Worm (Caenorhabditis elegans) whole organism, young adult: ENCODE data around the gene pqn-76.

Source experiments
- B0035.1 ChIP-seq: sonication (generic microtip); optimal IDR thresholded peaks from 2 replicates; lab custom pipeline; 2016; ENCODE audit warnings: missing genetic modification characterization, mild to moderate bottlenecking, missing compliant biosample characterization, missing genotype, missing genetic modification reagents
- B0261.1 ChIP-seq: sonication (generic microtip); optimal IDR thresholded peaks from 2 replicates; lab custom pipeline; 2016; ENCODE audit warnings: mild to moderate bottlenecking, missing genetic modification characterization, moderate library complexity, missing compliant biosample characterization
- C17E4.6 ChIP-seq: fragments of 200-800 bp; sonication (Bioruptor generic); IDR thresholded peaks from 2 replicates; pipeline ENCODE4 v1.3.6; 2022; ENCODE audit warnings: missing genetic modification reagents, missing genetic modification characterization, missing compliant biosample characterization
- F37B4.10 ChIP-seq: fragments of 200-800 bp; sonication (Bioruptor generic); IDR thresholded peaks from 2 replicates; pipeline ENCODE4 v1.3.6; 2022; ENCODE audit warnings: missing genetic modification characterization, missing compliant biosample characterization
- F39B2.1 ChIP-seq: fragments of 200-800 bp; sonication (Bioruptor generic); IDR thresholded peaks from 2 replicates; pipeline ENCODE4 v1.3.6; 2022; ENCODE audit warnings: missing genetic modification reagents, missing genetic modification characterization, missing compliant biosample characterization
- F55B11.4 ChIP-seq: sonication (generic microtip); optimal IDR thresholded peaks from 2 replicates; lab custom pipeline; 2016; ENCODE audit warnings: missing compliant biosample characterization, missing genetic modification characterization, borderline replicate concordance; ENCODE audit not compliant: insufficient read depth
- K12H6.12 ChIP-seq: fragments of 200-800 bp; sonication (Bioruptor generic); optimal IDR thresholded peaks from 2 replicates; lab custom pipeline; 2018; ENCODE audit warnings: mild to moderate bottlenecking, missing genetic modification characterization, missing compliant biosample characterization
- Y53F4B.3 ChIP-seq: fragments of 200-800 bp; sonication (Bioruptor generic); IDR thresholded peaks from 2 replicates; pipeline ENCODE4 v1.3.6; 2022; ENCODE audit warnings: missing genetic modification reagents, missing genetic modification characterization, missing compliant biosample characterization
- Y53G8AR.9 ChIP-seq: fragments of 200-800 bp; sonication (Bioruptor generic); conservative IDR thresholded peaks from 2 replicates; pipeline ENCODE4 v1.3.6; 2022; ENCODE audit warnings: missing genetic modification reagents, missing genetic modification characterization, missing compliant biosample characterization
- Y67H2A.10 ChIP-seq: fragments of 200-800 bp; sonication (Bioruptor generic); conservative IDR thresholded peaks from 2 replicates; pipeline ENCODE4 v1.3.6; 2022; ENCODE audit warnings: missing genetic modification reagents, missing genetic modification characterization, missing compliant biosample characterization
- ZK185.1 ChIP-seq: sonication (generic microtip); optimal IDR thresholded peaks from 2 replicates; lab custom pipeline; 2016; ENCODE audit warnings: mild to moderate bottlenecking, missing genetic modification characterization, missing compliant biosample characterization; ENCODE audit not compliant: poor library complexity, severe bottlenecking
- akir-1 ChIP-seq: fragments of 200-800 bp; sonication (Bioruptor generic); optimal IDR thresholded peaks from 2 replicates; lab custom pipeline; 2018; ENCODE audit warnings: mild to moderate bottlenecking, missing genetic modification characterization, moderate library complexity, missing compliant biosample characterization
- athp-1 ChIP-seq: sonication (generic microtip); optimal IDR thresholded peaks from 2 replicates; lab custom pipeline; 2017; ENCODE audit warnings: mild to moderate bottlenecking, missing genetic modification characterization, missing compliant biosample characterization
- bed-1 ChIP-seq: fragments of 200-800 bp; sonication (Bioruptor generic); IDR thresholded peaks from 2 replicates; pipeline ENCODE4 v1.3.6; 2022; ENCODE audit warnings: missing genetic modification reagents, missing genetic modification characterization, missing compliant biosample characterization
- ceh-40 ChIP-seq: fragments of 200-800 bp; sonication (Bioruptor generic); IDR thresholded peaks from 2 replicates; pipeline ENCODE4 v1.3.6; 2022; ENCODE audit warnings: missing genetic modification characterization, missing compliant biosample characterization
- ceh-79 ChIP-seq: sonication (generic microtip); optimal IDR thresholded peaks from 2 replicates; lab custom pipeline; 2017; ENCODE audit warnings: mild to moderate bottlenecking, missing genetic modification characterization, missing compliant biosample characterization
- ceh-91 ChIP-seq: fragments of 200-800 bp; sonication (Bioruptor generic); IDR thresholded peaks from 2 replicates; pipeline ENCODE4 v1.3.6; 2022; ENCODE audit warnings: missing genetic modification reagents, missing genetic modification characterization, missing compliant biosample characterization
- chd-7 ChIP-seq: sonication (generic microtip); optimal IDR thresholded peaks from 2 replicates; lab custom pipeline; 2016; ENCODE audit warnings: mild to moderate bottlenecking, missing genetic modification characterization, moderate library complexity, missing compliant biosample characterization
- die-1 ChIP-seq: sonication (generic microtip); optimal IDR thresholded peaks from 2 replicates; lab custom pipeline; 2016; ENCODE audit warnings: missing genotype, mild to moderate bottlenecking, missing genetic modification characterization, missing compliant biosample characterization
- dpl-1 ChIP-seq: fragments of 150-350 bp; optimal IDR thresholded peaks from 2 replicates; lab custom pipeline; 2014; ENCODE audit warnings: missing biosample characterization, missing genetic modification reagents, missing genetic modification characterization
- egl-44 ChIP-seq: fragments of 200-800 bp; sonication (Bioruptor generic); IDR thresholded peaks from 2 replicates; pipeline ENCODE4 v1.3.6; 2022; ENCODE audit warnings: missing genetic modification reagents, missing genetic modification characterization, missing compliant biosample characterization
- gei-17 ChIP-seq: fragments of 200-800 bp; sonication (Bioruptor generic); optimal IDR thresholded peaks from 2 replicates; lab custom pipeline; 2018; ENCODE audit warnings: mild to moderate bottlenecking, missing genetic modification characterization, missing compliant biosample characterization
- him-1 ChIP-seq: sonication (generic microtip); optimal IDR thresholded peaks from 2 replicates; lab custom pipeline; 2016; ENCODE audit warnings: missing genotype, missing genetic modification reagents, missing genetic modification characterization, missing compliant biosample characterization
- hlh-12 ChIP-seq: sonication (generic microtip); optimal IDR thresholded peaks from 2 replicates; lab custom pipeline; 2016; ENCODE audit warnings: missing genetic modification characterization, missing compliant biosample characterization
- hsf-1 ChIP-seq: fragments of 200-800 bp; sonication (Bioruptor generic); IDR thresholded peaks from 2 replicates; pipeline ENCODE4 v1.3.6; 2022; ENCODE audit warnings: missing genetic modification reagents, missing genetic modification characterization, missing compliant biosample characterization
- lir-1 ChIP-seq: fragments of 200-800 bp; sonication (Bioruptor generic); conservative IDR thresholded peaks from 2 replicates; pipeline ENCODE4 v1.3.6; 2022; ENCODE audit warnings: missing genetic modification reagents, missing genetic modification characterization, missing compliant biosample characterization
- madf-3 ChIP-seq: fragments of 200-800 bp; sonication (Bioruptor generic); IDR thresholded peaks from 2 replicates; pipeline ENCODE4 v1.3.6; 2022; ENCODE audit warnings: missing genetic modification reagents, missing genetic modification characterization, missing compliant biosample characterization
- madf-8 ChIP-seq: fragments of 200-800 bp; sonication (Bioruptor generic); conservative IDR thresholded peaks from 2 replicates; pipeline ENCODE4 v1.3.6; 2022; ENCODE audit warnings: missing genetic modification reagents, missing genetic modification characterization, missing compliant biosample characterization
- mel-28 ChIP-seq: sonication (generic microtip); optimal IDR thresholded peaks from 2 replicates; lab custom pipeline; 2016; ENCODE audit warnings: borderline replicate concordance, mild to moderate bottlenecking, missing genetic modification characterization, missing compliant biosample characterization
- nfya-1 ChIP-seq: sonication (generic microtip); optimal IDR thresholded peaks from 2 replicates; lab custom pipeline; 2017; ENCODE audit warnings: antibody characterized with exemption, missing compliant biosample characterization, missing genetic modification characterization, borderline replicate concordance; ENCODE audit not compliant: insufficient read depth
- nfya-2 ChIP-seq: fragments of 200-800 bp; sonication (Bioruptor generic); IDR thresholded peaks from 2 replicates; pipeline ENCODE4 v1.3.6; 2022; ENCODE audit warnings: missing genetic modification reagents, missing genetic modification characterization, missing compliant biosample characterization
- nhr-120 ChIP-seq: fragments of 200-800 bp; sonication (Bioruptor generic); IDR thresholded peaks from 2 replicates; pipeline ENCODE4 v1.3.6; 2022; ENCODE audit warnings: missing genetic modification characterization, missing compliant biosample characterization
- nhr-179 ChIP-seq: sonication (generic microtip); optimal IDR thresholded peaks from 2 replicates; lab custom pipeline; 2016; ENCODE audit warnings: mild to moderate bottlenecking, missing genetic modification characterization, missing compliant biosample characterization
- nhr-80 ChIP-seq: sonication (generic microtip); optimal IDR thresholded peaks from 2 replicates; lab custom pipeline; 2016; ENCODE audit warnings: missing genetic modification characterization, missing compliant biosample characterization
- repo-1 ChIP-seq: sonication (generic microtip); optimal IDR thresholded peaks from 2 replicates; lab custom pipeline; 2017; ENCODE audit warnings: mild to moderate bottlenecking, missing genetic modification characterization, missing compliant biosample characterization
- snpc-1.1 ChIP-seq: sonication (generic microtip); optimal IDR thresholded peaks from 2 replicates; lab custom pipeline; 2017; ENCODE audit warnings: missing genetic modification characterization, mild to moderate bottlenecking, missing compliant biosample characterization, antibody characterized with exemption, moderate library complexity, missing genotype, missing genetic modification reagents; ENCODE audit not compliant: insufficient read depth
- snpc-3.4 ChIP-seq: sonication (generic microtip); optimal IDR thresholded peaks from 2 replicates; lab custom pipeline; 2017; ENCODE audit warnings: missing genetic modification characterization, mild to moderate bottlenecking, missing compliant biosample characterization, antibody characterized with exemption, moderate library complexity, missing genotype, missing genetic modification reagents
- unc-130 ChIP-seq: sonication (generic microtip); optimal IDR thresholded peaks from 2 replicates; lab custom pipeline; 2016; ENCODE audit warnings: missing genetic modification reagents, missing genetic modification characterization, missing compliant biosample characterization
- zfh-2 ChIP-seq: fragments of 200-800 bp; sonication (Bioruptor generic); conservative IDR thresholded peaks from 2 replicates; pipeline ENCODE4 v1.3.6; 2022; ENCODE audit warnings: missing genetic modification reagents, missing genetic modification characterization, missing compliant biosample characterization
- ztf-3 ChIP-seq: fragments of 200-800 bp; sonication (Bioruptor generic); optimal IDR thresholded peaks from 2 replicates; lab custom pipeline; 2018; ENCODE audit warnings: mild to moderate bottlenecking, missing genetic modification characterization, missing compliant biosample characterization

The pqn-76 gene

DNA sequence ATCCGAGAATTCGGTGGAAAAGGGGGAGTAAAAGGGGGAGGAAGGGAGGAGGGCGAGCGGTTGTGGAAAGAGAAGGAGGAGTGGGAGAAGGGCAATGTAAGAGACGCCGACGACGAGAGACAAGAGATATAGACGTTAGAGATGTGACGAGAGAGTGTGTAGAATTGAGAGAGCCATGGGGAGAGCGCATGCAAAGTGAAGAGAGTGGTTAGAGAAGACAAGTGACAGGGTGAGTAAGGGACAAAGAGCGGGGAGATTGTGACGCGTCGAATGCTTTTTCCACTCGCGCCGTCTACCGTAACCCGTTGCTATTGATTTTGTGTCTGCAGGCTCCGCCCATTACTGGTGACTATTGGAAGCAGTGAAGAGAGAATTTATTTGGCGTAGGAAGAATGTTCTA, 8.1 kb upstream of the pqn-76 start (continued):
- TF ChIP-seq dpl-1 (GFP tag; lab: Kevin White, UChicago) (no peak), madf-8 (GFP tag; lab: Robert Waterston, UW) (no peak), K12H6.12 (tag; lab: Kevin White, UChicago) (peak; percentile 59), Y67H2A.10 (no peak), hlh-12 (tag; lab: Kevin White, UChicago) (no peak), B0261.1 (tag; lab: Kevin White, UChicago) (no peak), madf-3 (GFP tag; lab: Robert Waterston, UW) (no peak), mel-28 (tag; lab: Kevin White, UChicago) (peak; percentile 30), ZK185.1 (tag; lab: Kevin White, UChicago) (peak; percentile 81), nhr-120 (no peak), him-1 (tag; lab: Kevin White, UChicago) (no peak), Y53F4B.3 (no peak), chd-7 (tag; lab: Kevin White, UChicago) (no peak), snpc-1.1 (tag; lab: Kevin White, UChicago) (no peak), hsf-1 (GFP tag; lab: Robert Waterston, UW) (no peak), gei-17 (GFP tag; lab: Kevin White, UChicago) (no peak), F37B4.10 (GFP tag; lab: Robert Waterston, UW) (no peak), die-1 (no peak), nhr-179 (tag; lab: Kevin White, UChicago) (no peak), athp-1 (tag; lab: Kevin White, UChicago) (no peak), zfh-2 (GFP tag; lab: Robert Waterston, UW) (no peak), repo-1 (no peak), ceh-40 (GFP tag; lab: Robert Waterston, UW) (no peak), F55B11.4 (tag; lab: Kevin White, UChicago) (no peak), snpc-3.4 (no peak), ztf-3 (GFP tag; lab: Kevin White, UChicago) (no peak), unc-130 (GFP tag; lab: Kevin White, UChicago) (no peak), nfya-1 (tag; lab: Kevin White, UChicago) (no peak), ceh-91 (GFP tag; lab: Robert Waterston, UW) (no peak), lir-1 (no peak), nfya-2 (GFP tag; lab: Robert Waterston, UW) (no peak), C17E4.6 (no peak), egl-44 (no peak), nhr-80 (tag; lab: Kevin White, UChicago) (no peak), F39B2.1 (GFP tag; lab: Robert Waterston, UW) (no peak), Y53G8AR.9 (GFP tag; lab: Robert Waterston, UW) (no peak), akir-1 (GFP tag; lab: Kevin White, UChicago) (no peak), bed-1 (GFP tag; lab: Robert Waterston, UW) (no peak), B0035.1 (tag; lab: Kevin White, UChicago) (no peak), ceh-79 (tag; lab: Kevin White, UChicago) (no peak)
- TF ChIP-seq, all 124 proteins: peak for 25
